Worm (Caenorhabditis elegans): ENCODE data around the gene ZC518.8.

ce11 chrIV:12376021-12376420, 14.3 kb upstream of the ZC518.8 start, which contains the start of gene atz-1:
- TF ChIP-seq W03F9.2 (tag; optimal IDR thresholded peaks at IDR 0.05) (no peak), him-1 (tag; optimal IDR thresholded peaks at IDR 0.05) (no peak)
